Fruit fly (Drosophila melanogaster): ENCODE data around the gene Ucp4B.

The Ucp4B gene

DNA sequence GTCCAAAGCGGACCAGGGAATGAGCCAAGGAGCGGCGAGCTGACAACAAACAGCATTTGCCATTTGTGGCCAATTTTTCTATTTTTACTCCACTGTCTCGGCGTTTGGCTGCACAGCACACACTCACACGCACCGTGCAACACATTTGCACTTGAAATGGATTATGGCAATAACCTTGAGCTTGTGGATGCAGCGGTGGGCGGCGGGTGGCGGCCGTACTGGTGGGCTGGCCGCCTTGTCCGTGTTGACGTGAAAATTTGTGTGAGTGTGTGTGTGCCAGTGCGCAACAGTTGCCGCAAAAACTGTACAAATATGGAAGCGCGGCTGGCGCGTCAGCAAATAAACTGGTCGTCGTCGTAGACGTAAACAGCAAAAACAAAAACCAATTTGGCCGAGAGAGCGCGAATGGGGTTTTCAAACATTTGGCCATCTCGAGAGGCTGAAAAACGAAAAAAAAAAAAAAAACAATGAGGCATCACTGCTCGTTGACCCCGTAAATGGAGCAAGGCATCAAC, 5.4 kb downstream of the Ucp4B start:
- no peak for TF ChIP-seq sage (GFP tag; optimal IDR thresholded peaks at IDR 0.05)
- no peak for TF ChIP-seq ey (GFP tag; optimal IDR thresholded peaks at IDR 0.05)
- no peak for TF ChIP-seq Abd-B (GFP tag; optimal IDR thresholded peaks at IDR 0.05)
- TF ChIP-seq CG9705 (GFP tag; optimal IDR thresholded peaks at IDR 0.05) = no peak
- no peak for TF ChIP-seq psq (GFP tag; optimal IDR thresholded peaks at IDR 0.05)
- no peak for TF ChIP-seq dl (GFP tag; optimal IDR thresholded peaks at IDR 0.05; ENCODE audit: insufficient read depth in 1 of 2, partially characterized antibody in 2 of 2)
- TF ChIP-seq Rel (GFP tag; optimal IDR thresholded peaks at IDR 0.05) = no peak
- TF ChIP-seq Rel (tag; optimal IDR thresholded peaks at IDR 0.05) = no peak
- TF ChIP-seq foxo (GFP tag; optimal IDR thresholded peaks at IDR 0.05) = peak in 1 of 2 experiments; percentile 3
- TF ChIP-seq Hnf4 (GFP tag; optimal IDR thresholded peaks at IDR 0.05) = peak; percentile 4
- TF ChIP-seq pan (optimal IDR thresholded peaks at IDR 0.05) = no peak
- TF ChIP-seq usp (GFP tag; optimal IDR thresholded peaks at IDR 0.05) = no peak
- peak; percentile 52 for TF ChIP-seq h (GFP tag; optimal IDR thresholded peaks at IDR 0.05)
- peak; percentile 20 for TF ChIP-seq rgr (GFP tag; optimal IDR thresholded peaks at IDR 0.05)
- TF ChIP-seq dmrt93B (GFP tag; optimal IDR thresholded peaks at IDR 0.05) = no peak
- no peak for TF ChIP-seq Vsx2 (GFP tag; optimal IDR thresholded peaks at IDR 0.05; ENCODE audit: partially characterized antibody)
- TF ChIP-seq br (GFP tag; optimal IDR thresholded peaks at IDR 0.05) = peak; percentile 42
- TF ChIP-seq Hr83 (GFP tag; optimal IDR thresholded peaks at IDR 0.05; ENCODE audit: poor library complexity, severe bottlenecking) = peak; percentile 76
- no peak for TF ChIP-seq brk (GFP tag; optimal IDR thresholded peaks at IDR 0.05)
- no peak for TF ChIP-seq dsf (GFP tag; optimal IDR thresholded peaks at IDR 0.05; ENCODE audit: borderline replicate concordance)
- TF ChIP-seq GATAd (GFP tag; optimal IDR thresholded peaks at IDR 0.05) = no peak
- peak; percentile 54 for TF ChIP-seq OdsH (GFP tag; optimal IDR thresholded peaks at IDR 0.05)
- no peak for TF ChIP-seq N (GFP tag; optimal IDR thresholded peaks at IDR 0.05)

- TF ChIP-seq fru (GFP tag; optimal IDR thresholded peaks at IDR 0.05) (no peak), psq (GFP tag; optimal IDR thresholded peaks at IDR 0.05) (peak; percentile 4)
These were observed 5.9 kb downstream of the Ucp4B start for dm6 chr2L:5975601-5976000.

dm6 chr2L:5977070-5977728, 7.5 kb downstream of the Ucp4B start:
- TF ChIP-seq Rel (GFP tag; optimal IDR thresholded peaks at IDR 0.05) (no peak), Rel (tag; optimal IDR thresholded peaks at IDR 0.05) (peak; percentile 35), h (GFP tag; optimal IDR thresholded peaks at IDR 0.05) (peak; percentile 61), HLH106 (tag; optimal IDR thresholded peaks at IDR 0.05) (peak; percentile 36), Jra (GFP tag; optimal IDR thresholded peaks at IDR 0.05) (no peak), Sp1 (GFP tag; optimal IDR thresholded peaks at IDR 0.05) (peak; percentile 60), rgr (GFP tag; optimal IDR thresholded peaks at IDR 0.05) (peak; percentile 39), Hr78 (GFP tag; optimal IDR thresholded peaks at IDR 0.05) (no peak), N (GFP tag; optimal IDR thresholded peaks at IDR 0.05) (no peak), fru (GFP tag; optimal IDR thresholded peaks at IDR 0.05) (peak; percentile 50), dl (GFP tag; optimal IDR thresholded peaks at IDR 0.05; ENCODE audit: insufficient read depth in 1 of 2, partially characterized antibody in 2 of 2) (peak; percentile 17 to 27), CG9705 (GFP tag; optimal IDR thresholded peaks at IDR 0.05) (peak; percentile 27), psq (GFP tag; optimal IDR thresholded peaks at IDR 0.05) (peak; percentile 61), Mio (GFP tag; optimal IDR thresholded peaks at IDR 0.05) (no peak), Dif (GFP tag; optimal IDR thresholded peaks at IDR 0.05; ENCODE audit: partially characterized antibody) (peak; percentile 54), sv (GFP tag; optimal IDR thresholded peaks at IDR 0.05) (no peak), foxo (GFP tag; optimal IDR thresholded peaks at IDR 0.05) (peak in 1 of 2 experiments; percentile 37), Abd-B (GFP tag; optimal IDR thresholded peaks at IDR 0.05) (no peak), br (GFP tag; optimal IDR thresholded peaks at IDR 0.05) (peak; percentile 3)

DNA sequence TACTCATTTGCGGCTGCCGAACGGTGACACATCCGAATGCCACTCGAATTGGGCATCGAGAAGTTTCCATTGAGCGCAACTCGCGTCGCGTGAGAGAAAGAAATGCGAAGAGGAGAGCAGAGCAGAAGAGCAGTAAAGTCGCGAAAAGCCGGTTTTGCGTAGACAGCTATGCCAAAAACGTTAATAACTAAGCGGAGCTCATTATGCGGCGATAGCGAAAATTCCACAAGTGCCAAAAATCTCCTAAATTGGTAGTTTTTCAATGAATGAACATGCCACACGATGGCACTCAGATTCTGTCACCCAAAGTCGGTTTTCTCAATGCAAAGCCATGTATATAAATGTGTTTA, 8.0 kb downstream of the Ucp4B start:
- TF ChIP-seq Dif (GFP tag; optimal IDR thresholded peaks at IDR 0.05; ENCODE audit: partially characterized antibody) = no peak
- no peak for TF ChIP-seq foxo (GFP tag; optimal IDR thresholded peaks at IDR 0.05)
- TF ChIP-seq Jra (GFP tag; optimal IDR thresholded peaks at IDR 0.05) = peak; percentile 33
- no peak for TF ChIP-seq psq (GFP tag; optimal IDR thresholded peaks at IDR 0.05)
